Worm (Caenorhabditis elegans) whole organism, young adult: ENCODE results near the gene nlp-1.

Source experiments
- D2030.7 ChIP-seq: fragments of 200-800 bp; sonication (Bioruptor generic); IDR thresholded peaks from 2 replicates; pipeline ENCODE4 v1.3.6; 2022; ENCODE audit warnings: missing genetic modification reagents, missing genetic modification characterization, missing compliant biosample characterization
- F49E8.2 ChIP-seq: sonication (generic microtip); optimal IDR thresholded peaks from 3 replicates; lab custom pipeline; 2017; ENCODE audit warnings: missing genetic modification characterization, mild to moderate bottlenecking, missing compliant biosample characterization, antibody characterized with exemption, moderate library complexity; ENCODE audit not compliant: insufficient read depth
- gei-17 ChIP-seq: fragments of 200-800 bp; sonication (Bioruptor generic); optimal IDR thresholded peaks from 2 replicates; lab custom pipeline; 2018; ENCODE audit warnings: mild to moderate bottlenecking, missing genetic modification characterization, missing compliant biosample characterization
- him-1 ChIP-seq: sonication (generic microtip); optimal IDR thresholded peaks from 2 replicates; lab custom pipeline; 2016; ENCODE audit warnings: missing genotype, missing genetic modification reagents, missing genetic modification characterization, missing compliant biosample characterization
- lir-1 ChIP-seq: fragments of 200-800 bp; sonication (Bioruptor generic); conservative IDR thresholded peaks from 2 replicates; pipeline ENCODE4 v1.3.6; 2022; ENCODE audit warnings: missing genetic modification reagents, missing genetic modification characterization, missing compliant biosample characterization
- nhr-80 ChIP-seq: sonication (generic microtip); optimal IDR thresholded peaks from 2 replicates; lab custom pipeline; 2016; ENCODE audit warnings: missing genetic modification characterization, missing compliant biosample characterization
- pha-4 ChIP-seq: fragments of 150-350 bp; sonication (generic microtip); optimal IDR thresholded peaks from 2 replicates; lab custom pipeline; 2014; ENCODE audit warnings: missing biosample characterization, missing genetic modification reagents, missing genetic modification characterization
- ztf-28 ChIP-seq: fragments of 200-800 bp; sonication (Bioruptor generic); IDR thresholded peaks from 2 replicates; pipeline ENCODE4 v1.3.6; 2022; ENCODE audit warnings: missing genetic modification reagents, missing genetic modification characterization, missing compliant biosample characterization

DNA sequence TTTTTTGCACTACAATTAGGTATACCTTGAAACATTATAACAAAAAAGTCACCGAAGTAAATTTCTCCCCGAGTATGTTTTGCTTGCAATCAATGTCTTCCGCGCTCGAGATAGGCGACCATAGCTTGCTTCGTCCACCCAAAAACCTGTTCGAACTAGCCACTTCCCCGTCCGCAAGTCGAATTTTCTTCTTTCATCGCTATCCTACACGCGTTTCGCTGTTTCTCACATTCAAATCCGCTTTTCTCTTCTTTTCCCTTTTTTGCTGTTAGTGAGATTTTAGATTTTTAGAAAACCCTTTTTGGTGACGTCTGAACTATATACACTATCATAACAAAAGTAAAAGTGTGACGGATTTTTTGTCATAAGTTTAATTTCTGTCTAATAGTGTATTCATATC is 45.9 kb downstream of the nlp-1 start:
- TF ChIP-seq D2030.7 (GFP tag; lab: Robert Waterston, UW) (no peak), ztf-28 (GFP tag; lab: Robert Waterston, UW) (no peak), pha-4 (tag; lab: Kevin White, UChicago) (no peak), gei-17 (GFP tag; lab: Kevin White, UChicago) (no peak), lir-1 (GFP tag; lab: Robert Waterston, UW) (no peak), nhr-80 (no peak), F49E8.2 (tag; lab: Kevin White, UChicago) (no peak), him-1 (tag; lab: Kevin White, UChicago) (no peak)
